Fruit fly (Drosophila melanogaster) whole organism, embryonic: ENCODE results near the gene 14-3-3epsilon.
A peak's percentile ranks its signal among the peaks of the same experiment; 100 is the strongest.

Experiments
- Abd-B ChIP-seq: fragments of 200-800 bp; sonication (Bioruptor generic); optimal IDR thresholded peaks from 2 replicates; lab custom pipeline; 2018; ENCODE audit warnings: missing biosample characterization, mild to moderate bottlenecking, missing genetic modification characterization, moderate library complexity
- Blimp-1 ChIP-seq: fragments of 200-800 bp; sonication (Bioruptor generic); optimal IDR thresholded peaks from 3 replicates; lab custom pipeline; 2018; ENCODE audit warnings: missing biosample characterization, missing genetic modification characterization, mild to moderate bottlenecking, moderate library complexity, missing genetic modification reagents
- CG12299 ChIP-seq: fragments of 200-800 bp; sonication (Bioruptor generic); optimal IDR thresholded peaks from 2 replicates; lab custom pipeline; 2018; ENCODE audit warnings: missing biosample characterization, mild to moderate bottlenecking, missing genetic modification characterization
- CG13424 ChIP-seq: fragments of 200-800 bp; sonication (Bioruptor generic); optimal IDR thresholded peaks from 2 replicates; lab custom pipeline; 2019; ENCODE audit warnings: missing biosample characterization, mild to moderate bottlenecking, missing genetic modification characterization, moderate library complexity
- CG14441 ChIP-seq: fragments of 200-800 bp; sonication (Bioruptor generic); IDR thresholded peaks from 2 replicates; pipeline ENCODE4 v1.3.6; 2022; ENCODE audit warnings: missing biosample characterization, missing genetic modification characterization
- CG15073 ChIP-seq: fragments of 200-800 bp; sonication (Bioruptor generic); optimal IDR thresholded peaks from 2 replicates; lab custom pipeline; 2016; ENCODE audit warnings: missing biosample characterization, missing genetic modification characterization
- CG17186 ChIP-seq: fragments of 200-800 bp; sonication (Bioruptor generic); optimal IDR thresholded peaks from 3 replicates; lab custom pipeline; 2017; ENCODE audit warnings: missing biosample characterization, missing genetic modification reagents, missing genetic modification characterization
- CG17612 ChIP-seq: fragments of 200-800 bp; sonication (Bioruptor generic); IDR thresholded peaks from 2 replicates; pipeline ENCODE4 v1.3.6; 2022; ENCODE audit warnings: missing biosample characterization, missing genetic modification characterization
- CG18011 ChIP-seq: fragments of 200-800 bp; sonication (Bioruptor generic); optimal IDR thresholded peaks from 2 replicates; lab custom pipeline; 2017; ENCODE audit warnings: missing biosample characterization, missing genetic modification characterization, mild to moderate bottlenecking, moderate library complexity, missing genotype
- CG18619 ChIP-seq: fragments of 200-800 bp; sonication (Bioruptor generic); optimal IDR thresholded peaks from 3 replicates; lab custom pipeline; 2017; ENCODE audit warnings: missing biosample characterization, mild to moderate bottlenecking, missing genetic modification characterization
- CG30020 ChIP-seq: fragments of 200-800 bp; optimal IDR thresholded peaks from 2 replicates; lab custom pipeline; 2019; ENCODE audit warnings: missing biosample characterization, mild to moderate bottlenecking, missing genetic modification characterization, moderate library complexity
- CG4617 ChIP-seq: fragments of 200-800 bp; sonication (Bioruptor generic); optimal IDR thresholded peaks from 3 replicates; lab custom pipeline; 2016; ENCODE audit warnings: missing biosample characterization, missing genetic modification characterization, borderline replicate concordance
- CG5180 ChIP-seq: fragments of 200-800 bp; sonication (Bioruptor generic); optimal IDR thresholded peaks from 3 replicates; lab custom pipeline; 2017; ENCODE audit warnings: missing biosample characterization, missing genetic modification characterization, mild to moderate bottlenecking, moderate library complexity, missing genetic modification reagents
- CG6175 ChIP-seq: fragments of 200-800 bp; sonication (Bioruptor generic); IDR thresholded peaks from 3 replicates; pipeline ENCODE4 v1.3.6; 2022; ENCODE audit warnings: missing biosample characterization, missing genetic modification characterization
- CG6654 ChIP-seq: fragments of 200-800 bp; sonication (Bioruptor generic); optimal IDR thresholded peaks from 2 replicates; lab custom pipeline; 2017; ENCODE audit warnings: missing biosample characterization, mild to moderate bottlenecking, missing genetic modification characterization
- CG6683 ChIP-seq: fragments of 200-800 bp; sonication (Bioruptor generic); optimal IDR thresholded peaks from 2 replicates; lab custom pipeline; 2017; ENCODE audit warnings: missing biosample characterization, mild to moderate bottlenecking, missing genetic modification characterization, missing genetic modification reagents
- CG6791 ChIP-seq: fragments of 200-800 bp; sonication (Bioruptor generic); IDR thresholded peaks from 3 replicates; pipeline ENCODE4 v1.3.6; 2022; ENCODE audit warnings: missing biosample characterization, missing genetic modification characterization; ENCODE audit not compliant: partially characterized antibody
- CG7786 ChIP-seq: fragments of 200-800 bp; sonication (Bioruptor generic); optimal IDR thresholded peaks from 2 replicates; lab custom pipeline; 2016; ENCODE audit warnings: missing biosample characterization, missing genetic modification characterization
- Camta ChIP-seq: fragments of 200-800 bp; sonication (Bioruptor generic); optimal IDR thresholded peaks from 2 replicates; lab custom pipeline; 2016; ENCODE audit warnings: missing biosample characterization, missing genetic modification characterization
- CkIIα-i1 ChIP-seq: fragments of 200-800 bp; sonication (Bioruptor generic); IDR thresholded peaks from 2 replicates; pipeline ENCODE4 v1.3.6; 2022; ENCODE audit warnings: missing biosample characterization, missing genetic modification characterization
- Dip2 ChIP-seq: fragments of 200-800 bp; sonication (Bioruptor generic); IDR thresholded peaks from 2 replicates; pipeline ENCODE4 v1.3.6; 2022; ENCODE audit warnings: missing biosample characterization, missing genetic modification characterization
- Elba2 ChIP-seq: fragments of 200-800 bp; sonication (Bioruptor generic); optimal IDR thresholded peaks from 3 replicates; lab custom pipeline; 2016; ENCODE audit warnings: missing biosample characterization, missing genetic modification characterization
- H15 ChIP-seq: fragments of 200-800 bp; sonication (Bioruptor generic); IDR thresholded peaks from 3 replicates; pipeline ENCODE4 v1.3.6; 2022; ENCODE audit warnings: missing biosample characterization, missing genetic modification characterization
- Hr39 ChIP-seq: fragments of >200 bp; optimal IDR thresholded peaks from 2 replicates; lab custom pipeline; 2017
- Hr78 ChIP-seq, 2 experiments: fragments of 200-800 bp in 1 of 2; fragments of >200 bp in 1 of 2; sonication (Bioruptor generic) in 1 of 2; optimal IDR thresholded peaks; 2 replicates each; lab custom pipeline; 2017 to 2019; ENCODE audit warnings: missing biosample characterization in 2 of 2, missing genetic modification characterization in 2 of 2, mild to moderate bottlenecking in 1 of 2, moderate library complexity in 1 of 2
- Hsf ChIP-seq: fragments of 200-800 bp; sonication (Bioruptor generic); optimal IDR thresholded peaks from 3 replicates; lab custom pipeline; 2016; ENCODE audit warnings: missing biosample characterization, missing genetic modification characterization
- MBD-R2 ChIP-seq: fragments of 200-800 bp; sonication (Bioruptor generic); IDR thresholded peaks from 2 replicates; pipeline ENCODE4 v1.3.6; 2022; ENCODE audit warnings: missing biosample characterization, missing genetic modification characterization
- Sox102F ChIP-seq: fragments of 200-800 bp; sonication (Bioruptor generic); optimal IDR thresholded peaks from 2 replicates; lab custom pipeline; 2018; ENCODE audit warnings: missing biosample characterization, mild to moderate bottlenecking, missing genetic modification characterization, moderate library complexity
- Usf ChIP-seq: fragments of 200-800 bp; sonication (Bioruptor generic); optimal IDR thresholded peaks from 2 replicates; lab custom pipeline; 2017; ENCODE audit warnings: missing genotype, missing biosample characterization, missing genetic modification characterization
- Xbp1 ChIP-seq: fragments of 200-800 bp; sonication (Bioruptor generic); optimal IDR thresholded peaks from 3 replicates; lab custom pipeline; 2016; ENCODE audit warnings: missing biosample characterization, mild to moderate bottlenecking, missing genetic modification characterization
- ap ChIP-seq: fragments of 200-800 bp; sonication (Bioruptor generic); IDR thresholded peaks from 2 replicates; pipeline ENCODE4 v1.3.6; 2022; ENCODE audit warnings: missing biosample characterization, missing genetic modification characterization
- ara ChIP-seq: fragments of 200-800 bp; sonication (Bioruptor generic); IDR thresholded peaks from 2 replicates; pipeline ENCODE4 v1.3.6; 2022; ENCODE audit warnings: missing biosample characterization, missing genetic modification characterization
- bab2 ChIP-seq: fragments of 200-800 bp; sonication (Bioruptor generic); optimal IDR thresholded peaks from 2 replicates; lab custom pipeline; 2016; ENCODE audit warnings: missing biosample characterization, missing genetic modification characterization
- danr ChIP-seq: fragments of 200-800 bp; sonication (Bioruptor generic); IDR thresholded peaks from 2 replicates; pipeline ENCODE4 v1.3.6; 2022; ENCODE audit warnings: missing biosample characterization, missing genetic modification characterization
- eve ChIP-seq, 2 experiments: fragments of >200 bp; optimal IDR thresholded peaks; 2 replicates each; lab custom pipeline; 2017; ENCODE audit warnings: missing biosample characterization in 2 of 2, missing genetic modification characterization in 2 of 2
- eyg ChIP-seq: fragments of 200-800 bp; sonication (Bioruptor generic); optimal IDR thresholded peaks from 3 replicates; lab custom pipeline; 2016; ENCODE audit warnings: missing biosample characterization, missing genetic modification characterization
- gfzf ChIP-seq: fragments of 200-800 bp; sonication (Bioruptor generic); optimal IDR thresholded peaks from 2 replicates; lab custom pipeline; 2016; ENCODE audit warnings: missing biosample characterization, mild to moderate bottlenecking, missing genetic modification characterization, moderate library complexity
- gt ChIP-seq: fragments of 200-800 bp; sonication (Bioruptor generic); IDR thresholded peaks from 2 replicates; pipeline ENCODE4 v1.3.6; 2022; ENCODE audit warnings: missing biosample characterization, missing genetic modification characterization
- kay ChIP-seq: fragments of 200-800 bp; sonication (Bioruptor generic); optimal IDR thresholded peaks from 2 replicates; lab custom pipeline; 2016; ENCODE audit warnings: missing biosample characterization, missing genetic modification characterization
- lbe ChIP-seq: fragments of 200-800 bp; sonication (Bioruptor generic); optimal IDR thresholded peaks from 2 replicates; lab custom pipeline; 2016; ENCODE audit warnings: missing biosample characterization, mild to moderate bottlenecking, missing genetic modification characterization
- maf-S ChIP-seq: fragments of 200-800 bp; sonication (Bioruptor generic); optimal IDR thresholded peaks from 2 replicates; lab custom pipeline; 2016; ENCODE audit warnings: missing biosample characterization, missing genetic modification characterization
- nerfin-1 ChIP-seq: fragments of 200-800 bp; sonication (Bioruptor generic); optimal IDR thresholded peaks from 3 replicates; lab custom pipeline; 2019; ENCODE audit warnings: missing biosample characterization, mild to moderate bottlenecking, missing genetic modification characterization, moderate library complexity
- pan ChIP-seq, 4 experiments: fragments of >200 bp in 3 of 4; fragments of 200-800 bp in 1 of 4; sonication (Bioruptor generic) in 1 of 4; optimal IDR thresholded peaks in 3 of 4; IDR thresholded peaks in 1 of 4; 2 replicates each; pipeline versions ENCODE4 v1.3.6 to Lab custom; 2017 to 2022; ENCODE audit warnings: missing biosample characterization in 2 of 4, missing genetic modification characterization in 2 of 4, mixed read lengths in 1 of 4
- pfk ChIP-seq: fragments of 200-800 bp; sonication (Bioruptor generic); optimal IDR thresholded peaks from 2 replicates; lab custom pipeline; 2018; ENCODE audit warnings: missing biosample characterization, mild to moderate bottlenecking, missing genetic modification characterization, moderate library complexity
- pum ChIP-seq: fragments of 200-800 bp; sonication (Bioruptor generic); optimal IDR thresholded peaks from 2 replicates; lab custom pipeline; 2016; ENCODE audit warnings: missing biosample characterization, missing genetic modification characterization
- sr ChIP-seq: fragments of 200-800 bp; sonication (Bioruptor generic); IDR thresholded peaks from 3 replicates; pipeline ENCODE4 v1.3.6; 2022; ENCODE audit warnings: missing biosample characterization, missing genetic modification characterization
- tap ChIP-seq: fragments of 200-800 bp; optimal IDR thresholded peaks from 3 replicates; lab custom pipeline; 2019; ENCODE audit warnings: missing biosample characterization, mild to moderate bottlenecking, missing genetic modification characterization, moderate library complexity
- twi ChIP-seq: fragments of 200-800 bp; optimal IDR thresholded peaks from 2 replicates; lab custom pipeline; 2019; ENCODE audit warnings: missing biosample characterization, mild to moderate bottlenecking, missing genetic modification characterization, moderate library complexity
- unpg ChIP-seq: fragments of 200-800 bp; sonication (Bioruptor generic); optimal IDR thresholded peaks from 3 replicates; lab custom pipeline; 2018; ENCODE audit warnings: missing biosample characterization, mild to moderate bottlenecking, missing genetic modification characterization, moderate library complexity

14-3-3epsilon gene

DNA sequence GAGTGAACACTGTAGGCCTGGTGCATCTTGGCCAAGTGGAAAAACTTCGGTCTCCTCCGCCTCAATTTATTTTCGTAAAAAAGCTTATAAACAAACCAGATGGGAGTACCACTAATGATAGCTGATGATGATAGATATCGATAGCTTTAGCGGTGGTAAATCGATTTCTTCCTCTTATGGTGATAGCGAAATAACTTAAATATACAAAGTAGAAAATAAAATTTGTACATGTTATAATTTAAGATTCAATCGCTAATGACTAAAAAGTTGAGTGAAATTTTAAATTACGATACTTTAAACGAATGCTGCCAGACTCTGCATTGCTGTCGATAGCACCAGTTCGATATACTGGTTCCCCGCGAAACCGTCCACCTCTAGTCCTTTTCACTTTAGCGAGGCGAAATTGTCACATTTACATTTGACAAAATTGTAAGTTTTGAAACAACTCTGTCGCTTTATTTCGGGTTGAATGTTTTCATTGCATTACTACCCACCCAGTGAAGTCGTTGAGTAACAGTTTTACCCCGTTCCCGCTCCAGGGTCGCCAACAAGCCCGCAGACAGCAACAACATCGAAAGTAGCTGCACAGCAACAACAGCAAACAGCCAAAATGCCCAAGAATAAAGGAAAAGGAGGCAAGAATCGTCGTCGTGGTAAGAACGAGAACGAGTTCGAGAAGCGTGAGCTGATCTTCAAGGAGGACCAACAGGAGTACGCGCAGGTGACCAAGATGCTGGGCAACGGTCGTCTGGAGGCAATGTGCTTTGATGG, 32.2 kb downstream of the 14-3-3epsilon start, which contains the start of the genes Vps39 and eIF1A (continued):
- TF ChIP-seq Blimp-1 (GFP tag; lab: Kevin White, UChicago) (no peak), gfzf (GFP tag; lab: Kevin White, UChicago) (peak; percentile 12), kay (GFP tag; lab: Kevin White, UChicago) (peak; percentile 1), pum (peak; percentile 32), Hr39 (no peak), Elba2 (no peak), MBD-R2 (GFP tag; lab: Robert Waterston, UW) (peak; percentile 69), twi (tag; lab: Kevin White, UChicago) (no peak), CG14441 (GFP tag; lab: Robert Waterston, UW) (no peak), bab2 (GFP tag; lab: Kevin White, UChicago) (peak; percentile 7), ara (no peak), CG30020 (peak; percentile 57), Camta (peak; percentile 31), CG13424 (tag; lab: Kevin White, UChicago) (peak; percentile 36), gt (GFP tag; lab: Robert Waterston, UW) (no peak), unpg (peak; percentile 12), CG5180 (GFP tag; lab: Kevin White, UChicago) (no peak), CG6654 (GFP tag; lab: Kevin White, UChicago) (no peak), ap (no peak), eyg (GFP tag; lab: Kevin White, UChicago) (no peak), sr (GFP tag; lab: Robert Waterston, UW) (no peak), tap (no peak), eve (GFP tag; optimal IDR thresholded peaks at IDR 0.05; lab: Kevin White, UChicago) (no peak), Sox102F (GFP tag; lab: Kevin White, UChicago) (no peak), Hr78 (GFP tag; optimal IDR thresholded peaks at IDR 0.05; lab: Kevin White, UChicago) (no peak), Hsf (no peak), pan (optimal IDR thresholded peaks at IDR 0.05; lab: Kevin White, UChicago) (no peak), pan (GFP tag; optimal IDR thresholded peaks at IDR 0.05 in 1 of 2, IDR thresholded peaks at IDR 0.05 in 1 of 2) (no peak), nerfin-1 (no peak), CkIIα-i1 (no peak), CG17612 (no peak), CG18011 (GFP tag; lab: Kevin White, UChicago) (no peak), pfk (no peak), maf-S (GFP tag; lab: Kevin White, UChicago) (peak; percentile 44), CG6175 (GFP tag; lab: Robert Waterston, UW) (no peak), CG7786 (GFP tag; lab: Kevin White, UChicago) (peak; percentile 19), CG15073 (no peak), CG17186 (GFP tag; lab: Kevin White, UChicago) (no peak), Abd-B (GFP tag; lab: Kevin White, UChicago) (no peak), CG6791 (GFP tag; lab: Robert Waterston, UW) (peak; percentile 74; the same call in 2 of the 3 replicates), CG4617 (peak; percentile 65), Dip2 (GFP tag; lab: Robert Waterston, UW) (no peak), CG12299 (tag; lab: Kevin White, UChicago) (no peak), Xbp1 (peak; percentile 48), lbe (no peak), danr (GFP tag; lab: Robert Waterston, UW) (no peak), Usf (GFP tag; lab: Kevin White, UChicago) (no peak), H15 (no peak), CG18619 (GFP tag; lab: Kevin White, UChicago) (no peak), CG6683 (no peak)
